Worm (Caenorhabditis elegans): ENCODE measurements around the gene irld-28.

ce11 chrV:2290329-2290728 lies 45.7 kb downstream of the irld-28 start, which contains the start of gene nhr-225:
- no peak for TF ChIP-seq efl-1 (GFP tag; optimal IDR thresholded peaks at IDR 0.05)
- no peak for TF ChIP-seq unc-130 (GFP tag; optimal IDR thresholded peaks at IDR 0.05)
- TF ChIP-seq F52B5.7 (tag; optimal IDR thresholded peaks at IDR 0.05), result no peak
